Worm (Caenorhabditis elegans): ENCODE results near the gene F53B1.9.

Gene F53B1.9

DNA sequence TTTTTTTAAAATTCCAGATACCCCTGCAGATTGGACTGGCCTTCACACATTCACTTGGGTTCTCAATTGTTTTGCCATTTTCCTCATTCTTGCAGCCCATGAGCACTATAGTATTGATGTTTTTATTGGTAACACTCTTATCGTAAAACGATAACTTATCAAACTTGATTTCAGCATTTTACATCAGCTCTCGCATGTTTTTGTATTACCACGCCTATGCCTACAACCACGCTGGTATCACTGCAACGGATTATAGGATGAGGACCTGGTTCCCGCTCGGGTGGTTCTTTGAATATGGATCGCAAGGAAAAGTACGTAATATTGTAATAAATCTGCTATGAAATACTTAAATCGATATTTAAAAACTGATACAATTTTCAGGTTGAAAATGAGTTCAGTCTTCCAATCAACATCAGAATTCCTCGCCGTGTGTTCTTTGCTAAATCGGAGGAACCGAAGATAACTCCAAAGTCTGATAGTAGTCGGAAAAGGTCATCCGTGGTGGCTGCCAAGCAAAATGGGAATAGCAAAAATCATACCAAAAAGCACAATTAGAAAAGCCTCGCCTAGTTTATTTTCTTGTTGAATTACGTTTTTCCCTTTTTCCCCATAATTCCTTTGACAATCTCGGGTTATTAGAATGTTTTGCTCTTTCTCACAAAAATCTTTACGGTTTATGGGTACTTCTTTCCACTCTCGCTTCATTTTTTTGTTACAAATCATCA, 20.9 kb downstream of the F53B1.9 start:
- TF ChIP-seq sox-4 (tag; optimal IDR thresholded peaks at IDR 0.05): no peak
- no peak for TF ChIP-seq fkh-10 (GFP tag; optimal IDR thresholded peaks at IDR 0.05)
- no peak for TF ChIP-seq ceh-14 (tag; optimal IDR thresholded peaks at IDR 0.05)
- no peak for TF ChIP-seq ceh-22 (tag; optimal IDR thresholded peaks at IDR 0.05)
- TF ChIP-seq hlh-13 (GFP tag; optimal IDR thresholded peaks at IDR 0.05): no peak
- no peak for TF ChIP-seq ceh-45 (GFP tag; IDR thresholded peaks at IDR 0.05)
- no peak for TF ChIP-seq lin-11 (tag; optimal IDR thresholded peaks at IDR 0.05)
- TF ChIP-seq ama-1 (optimal IDR thresholded peaks at IDR 0.05): no peak
- TF ChIP-seq ztf-16 (tag; optimal IDR thresholded peaks at IDR 0.05): no peak
- no peak for TF ChIP-seq ceh-18 (tag; optimal IDR thresholded peaks at IDR 0.05)
- TF ChIP-seq sdc-2 (tag; optimal IDR thresholded peaks at IDR 0.05): no peak
- TF ChIP-seq elt-4 (tag; optimal IDR thresholded peaks at IDR 0.05): no peak
- no peak for TF ChIP-seq nfya-1 (tag; optimal IDR thresholded peaks at IDR 0.05)
- no peak for TF ChIP-seq pha-4 (tag; optimal IDR thresholded peaks at IDR 0.05)
- no peak for TF ChIP-seq fax-1 (tag; optimal IDR thresholded peaks at IDR 0.05)

DNA sequence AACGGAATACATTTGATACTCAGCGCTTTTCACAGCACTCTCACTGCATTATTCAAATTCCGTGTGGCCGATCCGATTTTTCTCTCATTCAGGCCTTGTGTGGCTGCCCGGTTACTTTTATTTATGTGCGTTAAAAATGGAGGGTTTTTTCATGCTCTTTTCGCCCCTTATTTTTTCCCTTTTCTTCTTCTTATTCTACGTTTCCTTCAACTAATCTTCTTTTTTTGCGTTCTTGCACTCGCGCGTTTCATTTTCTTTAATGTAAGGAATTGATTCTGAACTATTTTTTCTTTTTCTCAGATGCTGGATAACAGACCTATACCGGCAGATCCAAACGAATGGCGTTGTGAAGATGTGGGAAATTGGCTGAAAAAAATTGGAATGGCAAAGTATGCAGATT, 23.0 kb downstream of the F53B1.9 start, which contains the start of gene F53B1.2:
Gene F53B1.2, plus strand, starts transcription at position 301 of the 400 bp plus-strand sequence.
- TF ChIP-seq hlh-13 (GFP tag; optimal IDR thresholded peaks at IDR 0.05) (no peak), Y22D7AL.16 (tag; optimal IDR thresholded peaks at IDR 0.05) (no peak), ceh-19 (GFP tag; optimal IDR thresholded peaks at IDR 0.05) (no peak), gmeb-2 (tag; optimal IDR thresholded peaks at IDR 0.05) (no peak), fkh-10 (GFP tag; optimal IDR thresholded peaks at IDR 0.05) (no peak), ahr-1 (tag; optimal IDR thresholded peaks at IDR 0.05) (no peak), ceh-48 (tag; optimal IDR thresholded peaks at IDR 0.05) (no peak), hlh-8 (tag; optimal IDR thresholded peaks at IDR 0.05) (no peak), ceh-6 (GFP tag; optimal IDR thresholded peaks at IDR 0.05) (no peak), pag-3 (tag; optimal IDR thresholded peaks at IDR 0.05; ENCODE audit: borderline replicate concordance) (no peak), zip-5 (tag; optimal IDR thresholded peaks at IDR 0.05) (no peak), ceh-31 (tag; optimal IDR thresholded peaks at IDR 0.05) (no peak), ama-1 (optimal IDR thresholded peaks at IDR 0.05) (no peak), pat-9 (tag; optimal IDR thresholded peaks at IDR 0.05) (no peak), unc-86 (tag; optimal IDR thresholded peaks at IDR 0.05) (no peak), fax-1 (tag; optimal IDR thresholded peaks at IDR 0.05) (no peak), F13H6.1 (tag; optimal IDR thresholded peaks at IDR 0.05) (no peak), tbx-2 (tag; optimal IDR thresholded peaks at IDR 0.05) (no peak)

DNA sequence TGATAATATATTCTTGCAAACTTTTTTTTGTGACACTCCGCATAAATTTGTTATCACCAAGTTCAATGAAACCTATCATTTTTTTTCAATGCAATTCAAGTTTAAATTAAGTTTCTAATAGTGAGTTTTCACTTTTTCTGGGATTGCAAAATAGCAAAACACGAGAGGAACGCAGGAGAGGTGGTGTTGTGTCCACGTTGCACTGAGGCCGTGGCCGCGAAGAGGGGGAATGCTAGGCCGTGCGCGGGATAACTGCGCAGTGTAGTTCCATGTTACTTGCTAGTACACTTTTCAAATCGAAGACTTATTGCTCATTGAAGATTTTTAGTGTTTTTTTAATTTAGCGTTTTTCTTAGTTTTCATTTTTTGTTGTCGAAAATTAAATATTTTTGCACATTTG, 23.5 kb downstream of the F53B1.9 start:
- TF ChIP-seq ref-2 (tag; optimal IDR thresholded peaks at IDR 0.05) (peak; percentile 43), elt-2 (tag; optimal IDR thresholded peaks at IDR 0.05) (peak; percentile 21), ceh-2 (tag; optimal IDR thresholded peaks at IDR 0.05) (peak; percentile 26), pros-1 (tag; optimal IDR thresholded peaks at IDR 0.05) (no peak), hlh-8 (tag; optimal IDR thresholded peaks at IDR 0.05) (no peak), tbx-7 (tag; optimal IDR thresholded peaks at IDR 0.05) (peak; percentile 44), ceh-31 (tag; optimal IDR thresholded peaks at IDR 0.05) (peak; percentile 57), C08G9.2 (tag; optimal IDR thresholded peaks at IDR 0.05) (peak; percentile 65), tbx-2 (tag; optimal IDR thresholded peaks at IDR 0.05) (peak; percentile 58)

ce11 chrX:2107414-2107813, 24.2 kb downstream of the F53B1.9 start:
- TF ChIP-seq eyg-1 (tag; optimal IDR thresholded peaks at IDR 0.05) (no peak), elt-2 (tag; optimal IDR thresholded peaks at IDR 0.05) (peak; percentile 35)
